Worm (Caenorhabditis elegans) whole organism, young adult: Measurements from ENCODE around the gene sru-37.

Experiments
- F23B12.7 ChIP-seq: sonication (generic microtip); optimal IDR thresholded peaks from 2 replicates; lab custom pipeline; 2017; ENCODE audit warnings: missing genetic modification characterization, mild to moderate bottlenecking, missing compliant biosample characterization, antibody characterized with exemption, moderate library complexity; ENCODE audit not compliant: insufficient read depth
- Y79H2A.3 ChIP-seq: fragments of 200-800 bp; sonication (Bioruptor generic); conservative IDR thresholded peaks from 2 replicates; pipeline ENCODE4 v1.3.6; 2022; ENCODE audit warnings: missing genetic modification reagents, missing genetic modification characterization, missing compliant biosample characterization
- chd-7 ChIP-seq: sonication (generic microtip); optimal IDR thresholded peaks from 2 replicates; lab custom pipeline; 2016; ENCODE audit warnings: mild to moderate bottlenecking, missing genetic modification characterization, moderate library complexity, missing compliant biosample characterization
- dpl-1 ChIP-seq: fragments of 150-350 bp; optimal IDR thresholded peaks from 2 replicates; lab custom pipeline; 2014; ENCODE audit warnings: missing biosample characterization, missing genetic modification reagents, missing genetic modification characterization
- hlh-26 ChIP-seq: fragments of 200-800 bp; sonication (Bioruptor generic); conservative IDR thresholded peaks from 2 replicates; pipeline ENCODE4 v1.3.6; 2022; ENCODE audit warnings: missing genetic modification reagents, missing genetic modification characterization, missing compliant biosample characterization
- let-526 ChIP-seq: fragments of 200-800 bp; sonication (Bioruptor generic); IDR thresholded peaks from 2 replicates; pipeline ENCODE4 v1.3.6; 2022; ENCODE audit warnings: missing genetic modification reagents, missing genetic modification characterization, missing compliant biosample characterization
- lin-54 ChIP-seq: fragments of 200-800 bp; sonication (Bioruptor generic); optimal IDR thresholded peaks from 2 replicates; lab custom pipeline; 2018; ENCODE audit warnings: mild to moderate bottlenecking, missing genetic modification characterization, missing compliant biosample characterization
- tbx-9 ChIP-seq: sonication (generic microtip); optimal IDR thresholded peaks from 2 replicates; lab custom pipeline; 2016; ENCODE audit warnings: borderline replicate concordance, missing genetic modification characterization, inconsistent platforms, missing compliant biosample characterization
- ztf-26 ChIP-seq: sonication (generic microtip); optimal IDR thresholded peaks from 2 replicates; lab custom pipeline; 2017; ENCODE audit warnings: missing genetic modification characterization, missing compliant biosample characterization

DNA sequence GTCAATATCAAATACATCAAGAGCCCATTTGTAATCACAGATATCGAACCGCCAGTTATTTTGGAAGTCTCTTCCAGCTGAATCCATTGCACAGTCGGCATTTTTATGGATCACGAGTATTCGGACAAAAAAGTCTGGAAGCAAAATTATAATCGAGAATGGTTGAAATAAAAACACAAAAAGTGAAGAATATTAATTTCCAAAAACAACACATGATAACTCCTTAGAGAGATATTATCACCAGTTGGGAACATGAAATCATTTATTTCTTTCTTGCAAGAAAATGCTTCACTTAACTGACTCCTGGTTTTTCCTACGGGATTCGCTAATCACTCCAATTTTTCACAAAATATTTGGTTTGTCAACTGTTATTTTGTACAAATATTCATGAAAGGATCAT, 18.9 kb downstream of the sru-37 start, which contains the start of gene str-2:
- TF ChIP-seq let-526 (GFP tag; lab: Robert Waterston, UW) (no peak), F23B12.7 (tag; lab: Kevin White, UChicago) (no peak), chd-7 (tag; lab: Kevin White, UChicago) (no peak), tbx-9 (tag; lab: Kevin White, UChicago) (no peak), dpl-1 (GFP tag; lab: Kevin White, UChicago) (no peak), Y79H2A.3 (GFP tag; lab: Robert Waterston, UW) (no peak), hlh-26 (no peak), lin-54 (GFP tag; lab: Kevin White, UChicago) (no peak), ztf-26 (tag; lab: Kevin White, UChicago) (no peak)
